Fruit fly (Drosophila melanogaster): ENCODE data around the gene CG17111.

The CG17111 gene

DNA sequence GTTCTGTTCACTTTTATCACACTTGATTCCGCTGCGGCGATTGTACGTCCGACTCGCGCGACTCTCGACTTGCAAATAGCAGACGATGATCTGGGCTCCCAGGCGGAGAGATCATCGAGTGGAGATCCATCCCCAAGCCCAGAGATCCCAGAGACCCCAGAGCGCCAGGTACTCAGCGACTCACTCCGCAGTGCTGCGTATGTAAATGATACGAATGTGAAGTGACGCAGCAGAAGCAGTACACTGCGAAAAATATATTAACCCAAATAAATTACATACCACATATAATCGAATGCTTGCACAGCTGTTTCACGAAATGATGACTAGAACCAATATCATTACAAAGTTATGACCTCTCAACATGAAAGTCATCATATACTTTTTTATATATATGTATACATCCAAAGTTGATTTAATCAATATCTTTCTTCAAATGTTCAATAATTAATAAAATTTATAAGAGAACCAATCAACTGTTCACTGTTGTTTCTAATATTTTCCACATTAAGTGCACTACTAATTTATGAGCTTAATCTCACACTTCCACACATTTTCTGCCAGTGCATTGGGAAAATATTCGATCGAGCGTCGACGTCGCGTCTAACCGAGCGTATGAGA is at the start of gene CG17111:
Gene CG17111 (minus strand): TSS at position 51 of the 618 bp plus-strand sequence.
- TF ChIP-seq EcR (GFP tag; optimal IDR thresholded peaks at IDR 0.05) (no peak), pan (optimal IDR thresholded peaks at IDR 0.05) (no peak), Dll (optimal IDR thresholded peaks at IDR 0.05) (no peak), usp (GFP tag; optimal IDR thresholded peaks at IDR 0.05) (no peak), psq (optimal IDR thresholded peaks at IDR 0.05) (no peak), CG8478 (optimal IDR thresholded peaks at IDR 0.05) (no peak)

DNA sequence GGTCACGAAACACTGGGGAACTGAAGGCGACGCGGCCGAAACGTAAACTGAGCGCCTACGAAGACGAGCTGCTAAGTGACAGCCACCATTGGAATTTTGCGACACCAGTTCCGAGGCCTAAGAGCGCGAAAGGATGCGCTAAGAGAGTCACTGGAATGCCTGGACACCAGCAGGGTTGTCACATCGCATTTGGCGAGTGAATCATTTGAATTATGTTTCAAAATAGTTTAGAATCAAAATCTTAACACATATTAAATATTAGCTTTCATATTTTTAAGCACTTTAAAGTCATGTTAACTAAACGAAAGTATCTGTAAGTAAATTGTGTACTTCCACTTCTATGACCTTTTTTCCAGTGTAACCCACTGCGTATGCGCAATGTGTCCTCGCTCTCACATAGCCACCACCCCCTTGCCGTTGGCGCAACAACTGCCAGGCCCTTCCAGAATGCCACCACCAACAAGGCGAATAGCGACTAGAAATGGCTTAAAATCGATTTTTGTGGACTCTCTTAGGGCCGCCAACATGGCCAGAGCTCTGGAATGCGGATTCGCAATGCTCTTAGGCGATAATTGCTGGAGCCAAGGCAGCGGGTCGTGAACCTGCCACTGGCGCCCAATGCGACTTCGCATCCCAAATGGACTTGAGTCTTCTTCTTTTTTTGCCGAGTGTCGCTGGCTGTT is 45.8 kb upstream of the CG17111 start, which contains the start of gene Cow:
Gene Cow (minus strand): TSS at position 51 of the 683 bp plus-strand sequence.
- TF ChIP-seq EcR (GFP tag; optimal IDR thresholded peaks at IDR 0.05) (no peak), psq (optimal IDR thresholded peaks at IDR 0.05) (no peak), pan (optimal IDR thresholded peaks at IDR 0.05) (no peak), usp (GFP tag; optimal IDR thresholded peaks at IDR 0.05) (no peak), Dll (optimal IDR thresholded peaks at IDR 0.05) (no peak), CG8478 (optimal IDR thresholded peaks at IDR 0.05) (no peak)

DNA sequence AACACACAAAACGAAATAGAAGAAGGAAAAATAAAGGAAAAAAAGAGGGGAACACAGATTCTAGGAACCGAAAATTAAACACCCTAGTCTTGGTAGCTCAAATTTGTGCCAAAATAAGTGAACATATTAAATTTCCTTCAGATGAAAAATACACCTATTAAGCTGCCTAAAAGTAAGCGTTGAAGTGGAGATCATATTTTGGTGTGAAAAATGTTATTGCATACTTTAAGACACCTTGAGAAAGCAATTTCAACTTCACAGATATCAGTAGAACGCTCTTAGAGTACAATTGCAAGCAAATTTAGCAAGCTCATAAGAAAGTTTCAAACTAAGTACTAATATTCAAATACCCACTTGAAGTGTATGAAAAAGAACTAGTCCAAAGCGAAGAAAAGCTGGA is 43.7 kb upstream of the CG17111 start:
- TF ChIP-seq CG8478 (optimal IDR thresholded peaks at IDR 0.05) (no peak), psq (optimal IDR thresholded peaks at IDR 0.05) (no peak), EcR (GFP tag; optimal IDR thresholded peaks at IDR 0.05) (no peak), Dll (optimal IDR thresholded peaks at IDR 0.05) (no peak), usp (GFP tag; optimal IDR thresholded peaks at IDR 0.05) (no peak), pan (optimal IDR thresholded peaks at IDR 0.05) (no peak)

DNA sequence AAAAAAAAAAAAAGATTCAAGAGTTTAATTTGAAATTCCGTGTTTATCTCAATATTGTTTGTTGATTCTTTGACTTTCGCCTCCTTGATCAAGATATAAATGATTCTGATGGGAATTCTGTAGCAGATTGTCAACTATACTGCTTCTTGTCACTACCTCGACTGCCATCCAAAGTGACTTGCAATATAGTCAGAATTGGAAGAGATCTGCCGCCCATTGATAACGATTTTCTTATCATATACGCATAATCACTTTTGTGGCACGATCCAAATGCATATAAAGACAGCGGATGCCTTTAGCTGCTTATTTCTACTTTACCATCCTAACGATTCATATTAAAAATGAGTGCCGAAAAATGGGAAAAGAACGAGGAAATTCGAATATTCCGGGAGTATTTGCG is 32.2 kb upstream of the CG17111 start, which contains the start of gene CG6738:
Gene CG6738 (plus strand): TSS at position 301 of the 400 bp plus-strand sequence.
- TF ChIP-seq CG8478 (optimal IDR thresholded peaks at IDR 0.05) (no peak), psq (optimal IDR thresholded peaks at IDR 0.05) (no peak), EcR (GFP tag; optimal IDR thresholded peaks at IDR 0.05) (no peak), Dll (optimal IDR thresholded peaks at IDR 0.05) (no peak), pan (optimal IDR thresholded peaks at IDR 0.05) (no peak), usp (GFP tag; optimal IDR thresholded peaks at IDR 0.05) (no peak)

DNA sequence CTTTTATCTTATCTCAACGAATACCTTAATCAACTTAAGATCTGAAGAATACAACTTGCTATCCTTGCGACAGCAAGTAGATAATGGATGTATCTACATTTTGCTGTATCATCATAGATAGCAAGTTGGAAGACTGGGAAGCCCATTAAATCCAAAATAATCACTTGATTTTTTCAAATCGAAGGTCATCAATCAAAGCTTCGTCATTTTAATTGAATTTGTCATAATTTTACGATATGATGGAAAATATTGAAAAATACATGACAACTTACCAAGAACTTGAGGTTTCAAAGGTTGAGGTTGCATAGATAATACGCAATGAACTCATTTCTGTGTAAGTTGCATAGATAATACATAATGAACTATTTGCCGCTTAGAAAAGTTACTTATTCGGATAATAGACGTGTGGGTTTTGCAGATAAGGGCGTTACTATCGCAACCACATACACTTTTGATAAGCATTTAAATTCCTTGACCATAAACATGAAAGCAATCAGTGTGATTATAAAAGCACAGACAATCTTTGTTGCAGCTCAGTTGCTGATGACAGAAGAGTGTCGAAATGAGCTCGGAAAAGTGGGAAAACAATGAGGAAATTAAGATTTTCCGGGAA is 30.2 kb upstream of the CG17111 start, which contains the start of gene CG6733:
Gene CG6733 (plus strand): TSS at position 532 of the 613 bp plus-strand sequence.
- TF ChIP-seq psq (optimal IDR thresholded peaks at IDR 0.05): no peak
- TF ChIP-seq pan (optimal IDR thresholded peaks at IDR 0.05): no peak
- no peak for TF ChIP-seq EcR (GFP tag; optimal IDR thresholded peaks at IDR 0.05)
- no peak for TF ChIP-seq usp (GFP tag; optimal IDR thresholded peaks at IDR 0.05)
- TF ChIP-seq Dll (optimal IDR thresholded peaks at IDR 0.05): no peak
- no peak for TF ChIP-seq CG8478 (optimal IDR thresholded peaks at IDR 0.05)

DNA sequence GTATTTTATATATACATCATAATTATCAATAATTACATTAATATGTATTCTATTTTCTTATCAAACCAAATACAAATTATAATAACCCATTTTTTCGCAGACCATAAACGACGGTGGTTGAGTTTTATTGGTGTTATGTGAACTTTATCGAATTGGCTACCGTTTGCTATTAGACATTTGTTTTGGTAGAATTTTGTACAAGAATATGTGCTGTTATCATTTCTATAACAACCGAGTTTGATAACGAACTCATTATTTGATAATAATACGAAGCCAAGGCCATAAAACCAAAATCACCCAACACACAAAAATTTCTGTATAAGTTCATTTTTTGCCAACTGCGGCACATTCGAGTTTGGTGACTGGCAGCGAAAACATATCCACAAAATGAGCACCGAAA is 28.3 kb upstream of the CG17111 start, which contains the start of gene CG17109:
Gene CG17109 (plus strand): TSS at position 345 of the 400 bp plus-strand sequence.
- TF ChIP-seq psq (optimal IDR thresholded peaks at IDR 0.05): no peak

DNA sequence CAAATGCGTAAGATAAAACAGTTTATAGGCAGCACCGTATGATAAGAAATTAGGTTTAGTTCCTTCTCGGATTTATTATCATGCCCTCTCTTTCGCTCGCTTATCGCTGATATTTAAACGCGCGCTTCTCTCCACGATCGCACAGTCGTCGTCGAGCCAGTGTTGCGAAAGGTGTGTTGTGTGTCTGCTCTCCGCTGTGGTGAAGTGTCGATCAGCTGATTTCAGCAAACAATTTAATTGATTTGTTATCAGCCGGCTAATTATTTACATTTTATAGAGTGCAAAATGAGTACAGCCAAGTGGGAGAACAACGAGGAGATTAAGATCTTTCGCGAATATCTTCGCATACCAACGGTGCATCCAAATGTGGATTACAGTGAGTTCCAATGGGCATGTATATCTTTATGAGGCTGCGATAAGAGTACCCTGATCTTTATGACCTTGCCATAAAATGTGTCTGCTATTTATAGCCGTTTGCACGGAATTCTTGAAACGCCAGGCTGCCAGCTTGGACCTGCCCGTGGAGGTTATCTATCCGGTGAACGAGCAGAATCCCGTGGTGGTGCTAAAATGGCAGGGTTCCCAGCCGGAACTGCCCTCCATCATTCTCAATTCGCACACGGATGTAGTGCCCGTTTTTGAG is 24.6 kb upstream of the CG17111 start, which contains the start of the genes CG17110 and CG6726:
Gene CG17110 (plus strand): TSS at position 139 of the 643 bp plus-strand sequence.
Gene CG6726 (plus strand): TSS at position 139 of the 643 bp plus-strand sequence.
- TF ChIP-seq EcR (GFP tag; optimal IDR thresholded peaks at IDR 0.05) (no peak), CG8478 (optimal IDR thresholded peaks at IDR 0.05) (no peak), usp (GFP tag; optimal IDR thresholded peaks at IDR 0.05) (no peak), Dll (optimal IDR thresholded peaks at IDR 0.05) (no peak), psq (optimal IDR thresholded peaks at IDR 0.05) (no peak), pan (optimal IDR thresholded peaks at IDR 0.05) (no peak)

DNA sequence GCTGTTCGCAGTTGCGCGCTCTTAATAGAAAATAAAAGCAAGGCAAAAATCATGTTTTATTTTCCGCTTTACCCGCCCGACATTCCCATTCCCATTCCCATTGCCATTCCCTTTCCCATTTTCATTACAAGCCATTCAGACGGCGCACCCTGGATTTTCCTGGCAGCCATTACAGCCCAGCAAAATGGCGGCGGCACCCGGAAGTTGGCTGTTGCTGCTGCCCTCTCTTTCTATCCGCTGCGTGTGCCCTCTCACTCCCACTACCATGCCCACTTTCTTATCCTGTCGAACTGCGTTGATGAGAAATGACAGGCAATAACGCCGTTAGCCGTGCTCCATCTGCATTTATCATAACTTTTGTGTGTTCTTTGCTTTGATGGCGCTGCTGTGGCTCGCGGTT is 21.2 kb upstream of the CG17111 start:
- TF ChIP-seq usp (GFP tag; optimal IDR thresholded peaks at IDR 0.05) (no peak), pan (optimal IDR thresholded peaks at IDR 0.05) (no peak), CG8478 (optimal IDR thresholded peaks at IDR 0.05) (no peak), psq (optimal IDR thresholded peaks at IDR 0.05) (no peak), EcR (GFP tag; optimal IDR thresholded peaks at IDR 0.05) (no peak), Dll (optimal IDR thresholded peaks at IDR 0.05) (no peak)

DNA sequence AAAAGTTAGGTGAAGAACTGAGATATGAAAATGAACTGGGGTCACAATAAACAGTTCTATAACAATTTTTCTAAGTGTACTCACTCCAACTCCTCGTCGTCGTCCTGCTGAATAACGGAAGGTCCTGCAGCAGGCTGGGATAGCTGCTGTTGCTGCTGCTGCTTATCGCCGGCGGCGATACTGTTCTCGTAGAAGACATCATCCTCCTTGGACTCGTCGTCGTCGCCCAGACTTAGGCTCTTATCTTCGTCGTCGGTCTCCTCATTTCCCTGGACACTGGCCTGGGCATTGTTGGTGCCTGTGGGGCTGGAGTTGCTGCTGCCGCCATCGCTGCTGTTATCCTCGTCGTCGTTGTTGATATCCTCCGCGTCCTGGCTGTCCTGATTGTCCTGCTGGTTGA is 14.2 kb upstream of the CG17111 start:
- TF ChIP-seq Dll (optimal IDR thresholded peaks at IDR 0.05): no peak
- no peak for TF ChIP-seq CG8478 (optimal IDR thresholded peaks at IDR 0.05)
- no peak for TF ChIP-seq EcR (GFP tag; optimal IDR thresholded peaks at IDR 0.05)
- no peak for TF ChIP-seq usp (GFP tag; optimal IDR thresholded peaks at IDR 0.05)
- no peak for TF ChIP-seq pan (optimal IDR thresholded peaks at IDR 0.05)

DNA sequence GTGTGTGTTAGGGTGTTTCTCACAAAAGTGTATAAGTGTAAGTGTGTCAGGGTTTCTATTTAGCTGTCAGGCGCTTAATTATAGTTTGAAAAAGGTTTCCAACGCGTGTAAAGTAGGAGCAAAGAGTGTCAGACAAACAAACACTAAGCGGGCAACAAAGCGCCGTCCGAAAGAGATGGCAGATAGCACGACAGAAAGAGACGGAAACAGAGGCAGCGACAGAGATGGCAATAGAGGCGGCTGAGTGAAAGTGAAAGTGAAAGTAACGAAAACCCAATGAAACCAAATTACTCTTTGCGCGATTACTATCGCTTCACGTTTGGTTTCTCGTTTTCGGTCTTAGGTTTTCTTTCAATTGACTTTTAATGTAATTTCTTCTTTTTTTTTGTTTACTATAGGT is 7.4 kb upstream of the CG17111 start:
- no peak for TF ChIP-seq usp (GFP tag; optimal IDR thresholded peaks at IDR 0.05)
- no peak for TF ChIP-seq CG8478 (optimal IDR thresholded peaks at IDR 0.05)
- TF ChIP-seq psq (optimal IDR thresholded peaks at IDR 0.05): no peak
- no peak for TF ChIP-seq pan (optimal IDR thresholded peaks at IDR 0.05)
- TF ChIP-seq EcR (GFP tag; optimal IDR thresholded peaks at IDR 0.05): no peak
- TF ChIP-seq Dll (optimal IDR thresholded peaks at IDR 0.05): no peak

DNA sequence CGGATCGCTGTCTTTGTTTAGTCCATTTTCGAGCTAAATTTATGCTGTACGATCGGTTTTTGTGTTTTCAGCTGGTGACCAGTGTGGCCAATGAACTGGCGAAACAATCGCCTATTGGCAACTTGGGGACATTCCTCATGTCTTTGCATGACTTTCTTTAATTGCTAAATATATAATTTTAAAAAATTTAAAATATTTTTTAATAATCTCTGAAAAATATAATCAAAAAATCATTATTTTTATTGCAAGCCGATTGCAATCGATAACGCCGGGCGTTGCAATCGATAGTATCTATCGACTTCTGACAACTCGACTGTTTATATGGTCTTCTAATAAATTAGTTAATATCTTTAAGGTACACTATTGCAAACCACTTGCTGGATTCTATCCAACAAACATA is 5.8 kb downstream of the CG17111 start, which contains the start of the genes sav and Ublcp1:
Gene sav (minus strand): TSS at position 96 of the 400 bp plus-strand sequence.
Gene Ublcp1 (plus strand): TSS at position 285 of the 400 bp plus-strand sequence.
- no peak for TF ChIP-seq Dll (optimal IDR thresholded peaks at IDR 0.05)
- TF ChIP-seq EcR (GFP tag; optimal IDR thresholded peaks at IDR 0.05): no peak
- no peak for TF ChIP-seq CG8478 (optimal IDR thresholded peaks at IDR 0.05)
- TF ChIP-seq pan (optimal IDR thresholded peaks at IDR 0.05): no peak
- TF ChIP-seq psq (optimal IDR thresholded peaks at IDR 0.05): no peak
- TF ChIP-seq usp (GFP tag; optimal IDR thresholded peaks at IDR 0.05): no peak

Measured in whole organism.